Worm (Caenorhabditis elegans): ENCODE data around the gene rad-51.

DNA sequence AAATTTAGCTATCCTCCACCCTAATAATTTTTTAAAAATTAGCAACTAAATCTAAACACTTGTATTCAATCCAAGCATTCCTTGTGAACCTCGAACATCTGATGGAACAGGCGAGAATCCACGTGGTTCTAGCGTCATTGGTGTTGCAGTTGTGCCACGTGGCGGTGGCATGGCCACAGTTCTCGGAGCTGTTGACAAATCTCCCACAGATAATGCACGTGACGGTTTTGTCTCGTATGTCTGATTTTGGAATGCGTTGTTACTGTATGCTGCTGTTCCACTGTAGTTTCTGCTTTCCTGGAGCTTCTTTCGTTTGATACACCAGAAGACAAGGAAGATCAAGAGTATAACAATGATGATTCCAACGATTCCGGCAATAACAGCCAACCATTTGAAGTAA, 12.0 kb upstream of the rad-51 start:
- TF ChIP-seq nhr-11 (tag; optimal IDR thresholded peaks at IDR 0.05) (no peak), sox-4 (tag; optimal IDR thresholded peaks at IDR 0.05) (no peak), odd-2 (tag; optimal IDR thresholded peaks at IDR 0.05) (no peak), unc-86 (tag; optimal IDR thresholded peaks at IDR 0.05) (no peak)

Measured in whole organism, late embryonic.